Fruit fly (Drosophila melanogaster) whole organism, embryonic: ENCODE measurements around the gene Coa8.

Experiments used
- CG1024 ChIP-seq: fragments of 200-800 bp; sonication (Bioruptor generic); IDR thresholded peaks from 2 replicates; pipeline ENCODE4 v1.3.6; 2022; ENCODE audit warnings: missing biosample characterization, missing genetic modification characterization
- CG10274 ChIP-seq: fragments of 200-800 bp; sonication (Bioruptor generic); optimal IDR thresholded peaks from 3 replicates; lab custom pipeline; 2017; ENCODE audit warnings: missing biosample characterization, mild to moderate bottlenecking, missing genetic modification characterization
- CG11093 ChIP-seq: fragments of 200-800 bp; sonication (Bioruptor generic); IDR thresholded peaks from 3 replicates; pipeline ENCODE4 v1.3.6; 2022; ENCODE audit warnings: missing biosample characterization, missing genetic modification characterization
- CG12391 ChIP-seq: fragments of 200-800 bp; sonication (Bioruptor generic); optimal IDR thresholded peaks from 3 replicates; lab custom pipeline; 2018; ENCODE audit warnings: missing biosample characterization, mild to moderate bottlenecking, missing genetic modification characterization, moderate library complexity
- CG15696 ChIP-seq: fragments of 200-800 bp; sonication (Bioruptor generic); optimal IDR thresholded peaks from 2 replicates; lab custom pipeline; 2019; ENCODE audit warnings: missing biosample characterization, mild to moderate bottlenecking, missing genetic modification characterization, moderate library complexity
- CG16813 ChIP-seq: fragments of 200-800 bp; sonication (Bioruptor generic); IDR thresholded peaks from 3 replicates; pipeline ENCODE4 v1.3.6; 2022; ENCODE audit warnings: missing biosample characterization, missing genetic modification characterization; ENCODE audit not compliant: partially characterized antibody
- CG16815 ChIP-seq: fragments of 200-800 bp; sonication (Bioruptor generic); optimal IDR thresholded peaks from 3 replicates; lab custom pipeline; 2017; ENCODE audit warnings: missing biosample characterization, mild to moderate bottlenecking, missing genetic modification characterization
- CG17186 ChIP-seq: fragments of 200-800 bp; sonication (Bioruptor generic); optimal IDR thresholded peaks from 3 replicates; lab custom pipeline; 2017; ENCODE audit warnings: missing biosample characterization, missing genetic modification reagents, missing genetic modification characterization
- CG17361 ChIP-seq: fragments of 200-800 bp; sonication (Bioruptor generic); IDR thresholded peaks from 3 replicates; pipeline ENCODE4 v1.3.6; 2022; ENCODE audit warnings: missing biosample characterization, missing genetic modification characterization
- CG18011 ChIP-seq: fragments of 200-800 bp; sonication (Bioruptor generic); optimal IDR thresholded peaks from 2 replicates; lab custom pipeline; 2017; ENCODE audit warnings: missing biosample characterization, missing genetic modification characterization, mild to moderate bottlenecking, moderate library complexity, missing genotype
- CG1832 ChIP-seq: fragments of 200-800 bp; sonication (Bioruptor generic); optimal IDR thresholded peaks from 2 replicates; lab custom pipeline; 2017; ENCODE audit warnings: missing biosample characterization, mild to moderate bottlenecking, missing genetic modification characterization, inconsistent platforms
- CG18599 ChIP-seq: fragments of 200-800 bp; sonication (Bioruptor generic); optimal IDR thresholded peaks from 3 replicates; lab custom pipeline; 2017; ENCODE audit warnings: missing biosample characterization, missing genetic modification characterization, mild to moderate bottlenecking, moderate library complexity, missing genetic modification reagents
- CG2199 ChIP-seq: fragments of 200-800 bp; sonication (Bioruptor generic); IDR thresholded peaks from 3 replicates; pipeline ENCODE4 v1.3.6; 2022; ENCODE audit warnings: missing biosample characterization, missing genetic modification characterization
- CG3163 ChIP-seq: fragments of 200-800 bp; sonication (Bioruptor generic); optimal IDR thresholded peaks from 3 replicates; lab custom pipeline; 2016; ENCODE audit warnings: missing biosample characterization, missing genetic modification characterization
- CG32772 ChIP-seq: fragments of 200-800 bp; sonication (Bioruptor generic); IDR thresholded peaks from 2 replicates; pipeline ENCODE4 v1.3.6; 2022; ENCODE audit warnings: missing biosample characterization, missing genetic modification characterization
- CG33557 ChIP-seq: fragments of 200-800 bp; sonication (Bioruptor generic); optimal IDR thresholded peaks from 2 replicates; lab custom pipeline; 2019; ENCODE audit warnings: missing biosample characterization, mild to moderate bottlenecking, missing genetic modification characterization, moderate library complexity
- CG4617 ChIP-seq: fragments of 200-800 bp; sonication (Bioruptor generic); optimal IDR thresholded peaks from 3 replicates; lab custom pipeline; 2016; ENCODE audit warnings: missing biosample characterization, missing genetic modification characterization, borderline replicate concordance
- CG4707 ChIP-seq: fragments of 200-800 bp; sonication (Bioruptor generic); optimal IDR thresholded peaks from 2 replicates; lab custom pipeline; 2018; ENCODE audit warnings: missing biosample characterization, mild to moderate bottlenecking, missing genetic modification characterization, moderate library complexity
- CG6765 ChIP-seq: fragments of 200-800 bp; sonication (Bioruptor generic); optimal IDR thresholded peaks from 3 replicates; lab custom pipeline; 2017; ENCODE audit warnings: missing biosample characterization, mild to moderate bottlenecking, missing genetic modification characterization
- CG8478 ChIP-seq: fragments of >200 bp; optimal IDR thresholded peaks from 2 replicates; lab custom pipeline; 2018
- CG9437 ChIP-seq: fragments of 200-800 bp; sonication (Bioruptor generic); optimal IDR thresholded peaks from 2 replicates; lab custom pipeline; 2018; ENCODE audit warnings: missing biosample characterization, mild to moderate bottlenecking, missing genetic modification characterization
- D ChIP-seq, 2 experiments: fragments of 200-800 bp in 1 of 2; fragments of >200 bp in 1 of 2; sonication (Bioruptor generic) in 1 of 2; optimal IDR thresholded peaks; 2 replicates in 1 of 2; 3 replicates in 1 of 2; lab custom pipeline; 2017; ENCODE audit warnings: mild to moderate bottlenecking in 1 of 2, missing biosample characterization in 1 of 2, missing genetic modification characterization in 1 of 2, missing genetic modification reagents in 1 of 2
- ERR ChIP-seq: fragments of 200-800 bp; sonication (Bioruptor generic); optimal IDR thresholded peaks from 2 replicates; lab custom pipeline; 2016; ENCODE audit warnings: missing biosample characterization, missing genetic modification characterization
- Eip74EF ChIP-seq, 2 experiments: fragments of 200-800 bp in 1 of 2; fragments of >200 bp in 1 of 2; sonication (Bioruptor generic) in 1 of 2; optimal IDR thresholded peaks; 2 replicates each; lab custom pipeline; 2017 to 2019; ENCODE audit warnings: missing biosample characterization in 2 of 2, missing genetic modification characterization in 2 of 2, mild to moderate bottlenecking in 1 of 2, moderate library complexity in 1 of 2
- Fer2 ChIP-seq: fragments of 200-800 bp; sonication (Bioruptor generic); optimal IDR thresholded peaks from 2 replicates; lab custom pipeline; 2018; ENCODE audit warnings: missing biosample characterization, mild to moderate bottlenecking, missing genetic modification characterization, moderate library complexity
- Gsc ChIP-seq: fragments of 200-800 bp; sonication (Bioruptor generic); IDR thresholded peaks from 2 replicates; pipeline ENCODE4 v1.3.6; 2022; ENCODE audit warnings: missing biosample characterization, missing genetic modification characterization
- H2.0 ChIP-seq: fragments of 200-800 bp; sonication (Bioruptor generic); IDR thresholded peaks from 2 replicates; pipeline ENCODE4 v1.3.6; 2022; ENCODE audit warnings: missing biosample characterization, missing genetic modification characterization
- HHEX ChIP-seq: fragments of 200-800 bp; sonication (Bioruptor generic); optimal IDR thresholded peaks from 3 replicates; lab custom pipeline; 2017; ENCODE audit warnings: missing biosample characterization, mild to moderate bottlenecking, missing genetic modification characterization, missing genetic modification reagents
- HLH3B ChIP-seq: fragments of 200-800 bp; sonication (Bioruptor generic); IDR thresholded peaks from 2 replicates; pipeline ENCODE4 v1.3.6; 2022; ENCODE audit warnings: missing biosample characterization, missing genetic modification characterization
- HLH54F ChIP-seq: fragments of 200-800 bp; sonication (Bioruptor generic); optimal IDR thresholded peaks from 3 replicates; lab custom pipeline; 2016; ENCODE audit warnings: missing biosample characterization, missing genetic modification characterization
- MTF-1 ChIP-seq: fragments of 200-800 bp; sonication (Bioruptor generic); optimal IDR thresholded peaks from 2 replicates; lab custom pipeline; 2018; ENCODE audit warnings: missing biosample characterization, mild to moderate bottlenecking, missing genetic modification characterization, borderline replicate concordance
- Med ChIP-seq: fragments of 200-800 bp; sonication (Bioruptor generic); peaks from one replicate; lab custom pipeline; 2016; ENCODE audit warnings: missing biosample characterization, missing genetic modification characterization, mild to moderate bottlenecking, inconsistent platforms, moderate library complexity
- Nf-YC ChIP-seq: fragments of 200-800 bp; optimal IDR thresholded peaks from 3 replicates; lab custom pipeline; 2019; ENCODE audit warnings: missing biosample characterization, mild to moderate bottlenecking, missing genetic modification characterization, moderate library complexity
- NfI ChIP-seq: fragments of 200-800 bp; sonication (Bioruptor generic); optimal IDR thresholded peaks from 3 replicates; lab custom pipeline; 2018; ENCODE audit warnings: missing biosample characterization, mild to moderate bottlenecking, missing genetic modification characterization, moderate library complexity
- Sox100B ChIP-seq: fragments of 200-800 bp; sonication (Bioruptor generic); optimal IDR thresholded peaks from 3 replicates; lab custom pipeline; 2018; ENCODE audit warnings: missing biosample characterization, mild to moderate bottlenecking, missing genetic modification characterization
- Tbp ChIP-seq: fragments of >200 bp; optimal IDR thresholded peaks from 2 replicates; lab custom pipeline; 2018; ENCODE audit warnings: missing biosample characterization, missing genetic modification characterization
- ara ChIP-seq: fragments of 200-800 bp; sonication (Bioruptor generic); IDR thresholded peaks from 2 replicates; pipeline ENCODE4 v1.3.6; 2022; ENCODE audit warnings: missing biosample characterization, missing genetic modification characterization
- danr ChIP-seq: fragments of 200-800 bp; sonication (Bioruptor generic); IDR thresholded peaks from 2 replicates; pipeline ENCODE4 v1.3.6; 2022; ENCODE audit warnings: missing biosample characterization, missing genetic modification characterization
- dati ChIP-seq: fragments of 200-800 bp; sonication (Bioruptor generic); IDR thresholded peaks from 2 replicates; pipeline ENCODE4 v1.3.6; 2022; ENCODE audit warnings: missing biosample characterization, missing genetic modification characterization
- eve ChIP-seq, 2 experiments: fragments of >200 bp; optimal IDR thresholded peaks; 2 replicates each; lab custom pipeline; 2017; ENCODE audit warnings: missing biosample characterization in 2 of 2, missing genetic modification characterization in 2 of 2
- fu2 ChIP-seq: fragments of 200-800 bp; sonication (Bioruptor generic); optimal IDR thresholded peaks from 2 replicates; lab custom pipeline; 2016; ENCODE audit warnings: missing biosample characterization, missing genetic modification characterization
- lola ChIP-seq, 3 experiments: fragments of >200 bp in 2 of 3; fragments of 200-800 bp in 1 of 3; sonication (Bioruptor generic) in 1 of 3; optimal IDR thresholded peaks; 2 replicates each; lab custom pipeline; 2017 to 2019; ENCODE audit warnings: missing biosample characterization in 3 of 3, missing genetic modification characterization in 3 of 3, mild to moderate bottlenecking in 1 of 3, moderate library complexity in 1 of 3
- mld ChIP-seq: fragments of 200-800 bp; sonication (Bioruptor generic); IDR thresholded peaks from 3 replicates; pipeline ENCODE4 v1.3.6; 2022; ENCODE audit warnings: missing biosample characterization, missing genetic modification characterization; ENCODE audit not compliant: partially characterized antibody
- pb ChIP-seq: fragments of 200-800 bp; sonication (Bioruptor generic); optimal IDR thresholded peaks from 3 replicates; lab custom pipeline; 2016; ENCODE audit warnings: missing biosample characterization, missing genetic modification characterization
- prd ChIP-seq, 3 experiments: fragments of >200 bp in 2 of 3; fragments of 200-800 bp in 1 of 3; sonication (Bioruptor generic) in 1 of 3; optimal IDR thresholded peaks in 2 of 3; IDR thresholded peaks in 1 of 3; 2 replicates in 2 of 3; 3 replicates in 1 of 3; pipeline versions ENCODE4 v1.3.6 to Lab custom; 2017 to 2022; ENCODE audit warnings: missing biosample characterization in 1 of 3, missing genetic modification characterization in 1 of 3
- pros ChIP-seq: fragments of 200-800 bp; sonication (Bioruptor generic); optimal IDR thresholded peaks from 3 replicates; lab custom pipeline; 2019; ENCODE audit warnings: missing biosample characterization, mild to moderate bottlenecking, missing genetic modification characterization, moderate library complexity
- pzg ChIP-seq: fragments of 200-800 bp; sonication (Bioruptor generic); optimal IDR thresholded peaks from 3 replicates; lab custom pipeline; 2018; ENCODE audit warnings: missing biosample characterization, mild to moderate bottlenecking, missing genetic modification characterization, moderate library complexity

Coa8 gene

dm6 chrX:1880779-1881178 is 697 bp downstream of the Coa8 start:
- TF ChIP-seq CG17186 (no peak), CG8478 (lab: Kevin White, UChicago) (peak; percentile 76), CG1832 (peak; percentile 58), CG17361 (GFP tag; lab: Robert Waterston, UW) (no peak), Eip74EF (GFP tag; optimal IDR thresholded peaks at IDR 0.05; lab: Kevin White, UChicago) (no peak)

- TF ChIP-seq CG12391 (tag; lab: Kevin White, UChicago): peak; percentile 72
- TF ChIP-seq D (optimal IDR thresholded peaks at IDR 0.05; lab: Kevin White, UChicago): no peak
- TF ChIP-seq D (GFP tag; optimal IDR thresholded peaks at IDR 0.05; lab: Kevin White, UChicago): no peak
- TF ChIP-seq CG4617 (GFP tag; lab: Kevin White, UChicago): peak; percentile 37
- TF ChIP-seq Fer2 (tag; lab: Kevin White, UChicago): no peak
- no peak for TF ChIP-seq CG3163 (GFP tag; lab: Kevin White, UChicago)
- TF ChIP-seq CG6765 (GFP tag; lab: Kevin White, UChicago): no peak
- TF ChIP-seq CG1024 (GFP tag; lab: Robert Waterston, UW): no peak
- no peak for TF ChIP-seq MTF-1 (GFP tag; lab: Kevin White, UChicago)
- TF ChIP-seq HLH3B: no peak
- no peak for TF ChIP-seq prd (optimal IDR thresholded peaks at IDR 0.05; lab: Kevin White, UChicago)
- peak; percentile 58; the same call in 2 of the 3 replicates for TF ChIP-seq prd (GFP tag; IDR thresholded peaks at IDR 0.05; lab: Robert Waterston, UW)
- no peak for TF ChIP-seq Sox100B (GFP tag; lab: Kevin White, UChicago)
- no peak for TF ChIP-seq ara (GFP tag; lab: Robert Waterston, UW)
- peak; percentile 45 for TF ChIP-seq Nf-YC (tag; lab: Kevin White, UChicago)
- TF ChIP-seq pros (GFP tag; lab: Kevin White, UChicago): no peak
- no peak for TF ChIP-seq CG33557 (GFP tag; lab: Kevin White, UChicago)
- TF ChIP-seq CG10274: no peak
- TF ChIP-seq ERR (GFP tag; lab: Kevin White, UChicago): no peak
- peak; percentile 59 for TF ChIP-seq NfI (GFP tag; lab: Kevin White, UChicago)
- TF ChIP-seq HHEX (GFP tag; lab: Kevin White, UChicago): no peak
- no peak for TF ChIP-seq CG4707 (GFP tag; lab: Kevin White, UChicago)
- no peak for TF ChIP-seq CG2199 (GFP tag; lab: Robert Waterston, UW)
- peak in 1 of 3 experiments; percentile 40 for TF ChIP-seq lola (GFP tag; optimal IDR thresholded peaks at IDR 0.05; lab: Kevin White, UChicago)
- peak; percentile 44 for TF ChIP-seq CG15696 (tag; lab: Kevin White, UChicago)
- peak; percentile 29 for TF ChIP-seq CG18011 (GFP tag; lab: Kevin White, UChicago)
- TF ChIP-seq fu2 (GFP tag; lab: Kevin White, UChicago): no peak
- TF ChIP-seq danr (GFP tag; lab: Robert Waterston, UW): no peak
- TF ChIP-seq CG16815 (GFP tag; lab: Kevin White, UChicago): no peak
- peak; percentile 93 for TF ChIP-seq Med
- TF ChIP-seq pb (GFP tag; lab: Kevin White, UChicago): no peak
- TF ChIP-seq CG8478 (lab: Kevin White, UChicago): no peak
- no peak for TF ChIP-seq eve (GFP tag; optimal IDR thresholded peaks at IDR 0.05; lab: Kevin White, UChicago)
- no peak for TF ChIP-seq CG9437 (GFP tag; lab: Kevin White, UChicago)
- TF ChIP-seq Tbp: no peak
- TF ChIP-seq mld (GFP tag; lab: Robert Waterston, UW): 0 out of 3 replicates have a peak, but pooled peaks have one; percentile 33
- peak; percentile 49 for TF ChIP-seq HLH54F (GFP tag; lab: Kevin White, UChicago)
- peak; percentile 41; the same call in 1 of the 2 replicates for TF ChIP-seq CG32772 (GFP tag; lab: Robert Waterston, UW)
- no peak for TF ChIP-seq dati (GFP tag; lab: Robert Waterston, UW)
- TF ChIP-seq CG11093 (GFP tag; lab: Robert Waterston, UW): no peak; the same call in 2 of the 3 replicates
- TF ChIP-seq H2.0 (GFP tag; lab: Robert Waterston, UW): 0 out of 2 replicates have a peak, but pooled peaks have one; percentile 37
- TF ChIP-seq Gsc: no peak
- peak; percentile 88 for TF ChIP-seq pzg (GFP tag; lab: Kevin White, UChicago)
- TF ChIP-seq CG18599 (GFP tag; lab: Kevin White, UChicago): no peak
- peak; percentile 80 for TF ChIP-seq CG16813
Observed at dm6 chrX:1889926-1890325, 9.8 kb downstream of the Coa8 start, which contains the start of the genes trr and mRpL16. Gene trr (minus strand): TSS chrX:1889950. Gene mRpL16 (plus strand): TSS chrX:1890256.
